Fruit fly (Drosophila melanogaster) whole organism, embryonic: ENCODE results near the gene Gr5a.

ENCODE experiments used
- Bdp1 ChIP-seq: fragments of 200-800 bp; sonication (Bioruptor generic); optimal IDR thresholded peaks from 3 replicates; lab custom pipeline; 2016; ENCODE audit warnings: missing biosample characterization, missing genetic modification characterization
- Blimp-1 ChIP-seq: fragments of 200-800 bp; sonication (Bioruptor generic); optimal IDR thresholded peaks from 3 replicates; lab custom pipeline; 2018; ENCODE audit warnings: missing biosample characterization, missing genetic modification characterization, mild to moderate bottlenecking, moderate library complexity, missing genetic modification reagents
- CG10543 ChIP-seq: fragments of 200-800 bp; sonication (Bioruptor generic); optimal IDR thresholded peaks from 3 replicates; lab custom pipeline; 2017; ENCODE audit warnings: missing biosample characterization, mild to moderate bottlenecking, missing genetic modification characterization, moderate library complexity
- CG12071 ChIP-seq: fragments of 200-800 bp; sonication (Bioruptor generic); optimal IDR thresholded peaks from 3 replicates; lab custom pipeline; 2018; ENCODE audit warnings: missing biosample characterization, mild to moderate bottlenecking, missing genetic modification characterization
- CG12299 ChIP-seq: fragments of 200-800 bp; sonication (Bioruptor generic); optimal IDR thresholded peaks from 2 replicates; lab custom pipeline; 2018; ENCODE audit warnings: missing biosample characterization, mild to moderate bottlenecking, missing genetic modification characterization
- CG12391 ChIP-seq: fragments of 200-800 bp; sonication (Bioruptor generic); optimal IDR thresholded peaks from 3 replicates; lab custom pipeline; 2018; ENCODE audit warnings: missing biosample characterization, mild to moderate bottlenecking, missing genetic modification characterization, moderate library complexity
- CG16815 ChIP-seq: fragments of 200-800 bp; sonication (Bioruptor generic); optimal IDR thresholded peaks from 3 replicates; lab custom pipeline; 2017; ENCODE audit warnings: missing biosample characterization, mild to moderate bottlenecking, missing genetic modification characterization
- CG17385 ChIP-seq: fragments of 200-800 bp; sonication (Bioruptor generic); optimal IDR thresholded peaks from 3 replicates; lab custom pipeline; 2018; ENCODE audit warnings: missing biosample characterization, mild to moderate bottlenecking, missing genetic modification characterization
- CG18764 ChIP-seq: fragments of 200-800 bp; sonication (Bioruptor generic); optimal IDR thresholded peaks from 3 replicates; lab custom pipeline; 2016; ENCODE audit warnings: missing biosample characterization, missing genetic modification characterization
- CG3726 ChIP-seq: fragments of 200-800 bp; sonication (Bioruptor generic); IDR thresholded peaks from 3 replicates; pipeline ENCODE4, ENCODE4 v1.3.6; 2022; ENCODE audit warnings: missing biosample characterization, missing genetic modification characterization
- CG4360 ChIP-seq: fragments of 200-800 bp; sonication (Bioruptor generic); IDR thresholded peaks from 2 replicates; pipeline ENCODE4 v1.3.6; 2022; ENCODE audit warnings: missing biosample characterization, missing genetic modification characterization
- CG4854 ChIP-seq: fragments of 200-800 bp; sonication (Bioruptor generic); optimal IDR thresholded peaks from 2 replicates; lab custom pipeline; 2016; ENCODE audit warnings: missing biosample characterization, missing genetic modification characterization, inconsistent platforms
- CG5245 ChIP-seq: fragments of 200-800 bp; sonication (Bioruptor generic); optimal IDR thresholded peaks from 3 replicates; lab custom pipeline; 2016; ENCODE audit warnings: missing biosample characterization, missing genetic modification characterization
- CG6254 ChIP-seq: fragments of 200-800 bp; sonication (Bioruptor generic); optimal IDR thresholded peaks from 3 replicates; lab custom pipeline; 2017; ENCODE audit warnings: mild to moderate bottlenecking, missing biosample characterization, missing genetic modification reagents, missing genetic modification characterization
- CG7271 ChIP-seq: fragments of 200-800 bp; sonication (Bioruptor generic); optimal IDR thresholded peaks from 2 replicates; lab custom pipeline; 2018; ENCODE audit warnings: missing biosample characterization, mild to moderate bottlenecking, missing genetic modification characterization, moderate library complexity
- CG7839 ChIP-seq: fragments of 200-800 bp; sonication (Bioruptor generic); optimal IDR thresholded peaks from 3 replicates; lab custom pipeline; 2018; ENCODE audit warnings: missing biosample characterization, mild to moderate bottlenecking, missing genetic modification characterization, moderate library complexity
- CG8478 ChIP-seq: fragments of >200 bp; optimal IDR thresholded peaks from 2 replicates; lab custom pipeline; 2018
- Camta ChIP-seq: fragments of 200-800 bp; sonication (Bioruptor generic); optimal IDR thresholded peaks from 2 replicates; lab custom pipeline; 2016; ENCODE audit warnings: missing biosample characterization, missing genetic modification characterization
- CrebB ChIP-seq: fragments of 200-800 bp; sonication (Bioruptor generic); optimal IDR thresholded peaks from 3 replicates; lab custom pipeline; 2018; ENCODE audit warnings: missing biosample characterization, mild to moderate bottlenecking, missing genetic modification characterization
- Dfd ChIP-seq, 2 experiments: fragments of >200 bp; optimal IDR thresholded peaks; 2 replicates each; lab custom pipeline; 2017; ENCODE audit warnings: missing biosample characterization in 2 of 2, missing genetic modification characterization in 2 of 2
- Doc3 ChIP-seq: fragments of 200-800 bp; sonication (Bioruptor generic); IDR thresholded peaks from 3 replicates; pipeline ENCODE4 v1.3.6; 2022; ENCODE audit warnings: missing biosample characterization, missing genetic modification characterization; ENCODE audit not compliant: partially characterized antibody
- Hand ChIP-seq: fragments of 200-800 bp; sonication (Bioruptor generic); optimal IDR thresholded peaks from 2 replicates; lab custom pipeline; 2017; ENCODE audit warnings: mild to moderate bottlenecking, missing biosample characterization, missing genetic modification reagents, missing genetic modification characterization
- HmgZ ChIP-seq: fragments of 200-800 bp; sonication (Bioruptor generic); optimal IDR thresholded peaks from 2 replicates; lab custom pipeline; 2018; ENCODE audit warnings: missing biosample characterization, mild to moderate bottlenecking, missing genetic modification characterization
- Hr3 ChIP-seq: fragments of 200-800 bp; sonication (Bioruptor generic); optimal IDR thresholded peaks from 3 replicates; lab custom pipeline; 2016; ENCODE audit warnings: missing biosample characterization, missing genetic modification characterization
- Hsf ChIP-seq: fragments of 200-800 bp; sonication (Bioruptor generic); optimal IDR thresholded peaks from 3 replicates; lab custom pipeline; 2016; ENCODE audit warnings: missing biosample characterization, missing genetic modification characterization
- Lhr ChIP-seq: fragments of 200-800 bp; sonication (Bioruptor generic); optimal IDR thresholded peaks from 3 replicates; lab custom pipeline; 2017; ENCODE audit warnings: mild to moderate bottlenecking, missing biosample characterization, missing genetic modification reagents, missing genetic modification characterization
- MESR4 ChIP-seq: fragments of 200-800 bp; sonication (Bioruptor generic); optimal IDR thresholded peaks from 2 replicates; lab custom pipeline; 2018; ENCODE audit warnings: missing biosample characterization, mild to moderate bottlenecking, missing genetic modification characterization, moderate library complexity
- MTF-1 ChIP-seq: fragments of 200-800 bp; sonication (Bioruptor generic); optimal IDR thresholded peaks from 2 replicates; lab custom pipeline; 2018; ENCODE audit warnings: missing biosample characterization, mild to moderate bottlenecking, missing genetic modification characterization, borderline replicate concordance
- Max ChIP-seq: fragments of 200-800 bp; sonication (Bioruptor generic); optimal IDR thresholded peaks from 2 replicates; lab custom pipeline; 2016; ENCODE audit warnings: missing biosample characterization, mild to moderate bottlenecking, missing genetic modification characterization
- Sry-δ ChIP-seq: fragments of 200-800 bp; sonication (Bioruptor generic); optimal IDR thresholded peaks from 2 replicates; lab custom pipeline; 2016; ENCODE audit warnings: missing biosample characterization, missing genetic modification characterization
- Ssrp ChIP-seq: fragments of 200-800 bp; sonication (Bioruptor generic); optimal IDR thresholded peaks from 2 replicates; lab custom pipeline; 2018; ENCODE audit warnings: missing biosample characterization, mild to moderate bottlenecking, missing genetic modification characterization, moderate library complexity
- Taf1 ChIP-seq: fragments of 200-800 bp; sonication (Bioruptor generic); IDR thresholded peaks from 2 replicates; pipeline ENCODE4 v1.3.6; 2022; ENCODE audit warnings: missing biosample characterization, missing genetic modification characterization
- Tbp ChIP-seq: fragments of >200 bp; optimal IDR thresholded peaks from 2 replicates; lab custom pipeline; 2018; ENCODE audit warnings: missing biosample characterization, missing genetic modification characterization
- chinmo ChIP-seq: fragments of 200-800 bp; sonication (Bioruptor generic); IDR thresholded peaks from 4 replicates; pipeline ENCODE4 v1.3.6; 2022; ENCODE audit warnings: missing biosample characterization, missing genetic modification characterization; ENCODE audit not compliant: partially characterized antibody
- crol ChIP-seq: fragments of 200-800 bp; sonication (Bioruptor generic); IDR thresholded peaks from 2 replicates; pipeline ENCODE4 v1.3.6; 2022; ENCODE audit warnings: missing biosample characterization, missing genetic modification characterization
- eve ChIP-seq, 2 experiments: fragments of >200 bp; optimal IDR thresholded peaks; 2 replicates each; lab custom pipeline; 2017; ENCODE audit warnings: missing biosample characterization in 2 of 2, missing genetic modification characterization in 2 of 2
- ftz-f1 ChIP-seq: fragments of 200-800 bp; sonication (Bioruptor generic); optimal IDR thresholded peaks from 2 replicates; lab custom pipeline; 2016; ENCODE audit warnings: missing biosample characterization, missing genetic modification characterization
- grau ChIP-seq: fragments of 200-800 bp; optimal IDR thresholded peaks from 3 replicates; lab custom pipeline; 2019; ENCODE audit warnings: missing biosample characterization, mild to moderate bottlenecking, missing genetic modification characterization, moderate library complexity
- gsb-n ChIP-seq: fragments of 200-800 bp; sonication (Bioruptor generic); optimal IDR thresholded peaks from 3 replicates; lab custom pipeline; 2018; ENCODE audit warnings: missing biosample characterization, mild to moderate bottlenecking, missing genetic modification characterization
- kah ChIP-seq: fragments of 200-800 bp; sonication (Bioruptor generic); optimal IDR thresholded peaks from 2 replicates; lab custom pipeline; 2018; ENCODE audit warnings: missing biosample characterization, mild to moderate bottlenecking, missing genetic modification characterization
- luna ChIP-seq: fragments of 200-800 bp; sonication (Bioruptor generic); optimal IDR thresholded peaks from 2 replicates; lab custom pipeline; 2016; ENCODE audit warnings: missing biosample characterization, missing genetic modification characterization
- nom ChIP-seq: fragments of 200-800 bp; sonication (Bioruptor generic); optimal IDR thresholded peaks from 2 replicates; lab custom pipeline; 2017; ENCODE audit warnings: missing biosample characterization, missing genetic modification characterization, mild to moderate bottlenecking, moderate library complexity, missing genetic modification reagents
- pan ChIP-seq, 4 experiments: fragments of >200 bp in 3 of 4; fragments of 200-800 bp in 1 of 4; sonication (Bioruptor generic) in 1 of 4; optimal IDR thresholded peaks in 3 of 4; IDR thresholded peaks in 1 of 4; 2 replicates each; pipeline versions ENCODE4 v1.3.6 to Lab custom; 2017 to 2022; ENCODE audit warnings: missing biosample characterization in 2 of 4, missing genetic modification characterization in 2 of 4, mixed read lengths in 1 of 4
- pfk ChIP-seq: fragments of 200-800 bp; sonication (Bioruptor generic); optimal IDR thresholded peaks from 2 replicates; lab custom pipeline; 2018; ENCODE audit warnings: missing biosample characterization, mild to moderate bottlenecking, missing genetic modification characterization, moderate library complexity
- ssp ChIP-seq: fragments of 200-800 bp; sonication (Bioruptor generic); IDR thresholded peaks from 2 replicates; pipeline ENCODE4 v1.3.6; 2022; ENCODE audit warnings: missing biosample characterization, missing genetic modification characterization
- tx ChIP-seq: fragments of 200-800 bp; sonication (Bioruptor generic); optimal IDR thresholded peaks from 2 replicates; lab custom pipeline; 2016; ENCODE audit warnings: missing biosample characterization, missing genetic modification characterization
- wek ChIP-seq: fragments of 200-800 bp; sonication (Bioruptor generic); optimal IDR thresholded peaks from 3 replicates; lab custom pipeline; 2018; ENCODE audit warnings: missing biosample characterization, mild to moderate bottlenecking, missing genetic modification characterization, moderate library complexity
- zen2 ChIP-seq: fragments of 200-800 bp; sonication (Bioruptor generic); IDR thresholded peaks from 3 replicates; pipeline ENCODE4 v1.3.6; 2022; ENCODE audit warnings: missing biosample characterization, missing genetic modification characterization; ENCODE audit not compliant: partially characterized antibody

Gene Gr5a

DNA sequence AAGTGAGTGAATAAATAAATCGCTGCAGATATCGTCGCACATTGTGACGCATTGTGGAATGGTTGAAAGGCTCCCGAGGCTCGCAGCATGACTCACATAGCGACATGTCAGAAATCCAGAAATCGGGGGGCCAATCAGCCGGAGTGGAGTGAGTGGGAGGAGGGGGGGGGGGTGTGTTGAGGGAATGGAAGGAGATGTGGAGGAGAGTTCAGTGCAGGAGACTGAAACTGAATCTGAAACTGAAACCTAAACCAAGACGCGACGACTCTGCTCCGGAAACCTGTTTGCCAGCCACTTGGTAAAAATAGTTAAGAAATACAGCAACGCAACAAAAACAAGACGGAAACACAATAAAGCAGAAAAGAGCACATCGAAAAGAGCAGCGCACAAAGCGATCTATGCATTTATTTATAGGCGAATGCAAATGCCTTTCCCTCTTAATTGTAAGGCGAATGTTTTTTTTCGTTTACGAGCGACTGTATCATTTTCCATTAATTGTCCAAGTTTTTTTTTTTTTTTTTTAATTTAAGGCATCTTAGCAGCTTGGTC is 43.8 kb downstream of the Gr5a start:
- no peak for TF ChIP-seq gsb-n (tag; lab: Kevin White, UChicago)
- no peak for TF ChIP-seq Max (GFP tag; lab: Kevin White, UChicago)
- TF ChIP-seq CG8478 (lab: Kevin White, UChicago), result no peak
- TF ChIP-seq nom (GFP tag; lab: Kevin White, UChicago), result peak; percentile 66
- TF ChIP-seq CG10543 (GFP tag; lab: Kevin White, UChicago), result no peak
- TF ChIP-seq chinmo (GFP tag; lab: Robert Waterston, UW), result 0 out of 4 replicates have a peak, but pooled peaks have one; percentile 18
- TF ChIP-seq Blimp-1 (GFP tag; lab: Kevin White, UChicago), result peak; percentile 2
- no peak for TF ChIP-seq CG12391 (tag; lab: Kevin White, UChicago)
- TF ChIP-seq crol, result peak; percentile 67

DNA sequence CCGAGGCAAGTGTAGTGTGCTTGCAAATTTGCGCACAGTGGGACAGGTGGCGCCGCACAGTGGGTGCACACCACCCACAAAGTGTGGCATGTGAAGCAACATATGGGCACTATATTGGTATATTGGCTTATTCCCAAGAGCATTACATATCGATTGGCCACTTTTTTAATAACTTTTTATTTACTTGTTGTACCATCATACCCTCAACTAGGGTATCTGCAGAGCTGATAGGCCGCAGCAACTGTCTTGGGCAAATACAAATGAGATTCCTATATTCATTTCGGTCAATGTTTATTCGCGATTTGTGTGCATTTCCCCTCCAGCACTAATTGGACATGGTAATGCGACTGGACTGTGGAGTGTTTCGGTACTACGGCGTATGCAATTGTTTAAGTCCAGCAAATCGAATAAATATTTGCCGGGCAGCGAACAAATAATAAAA is 44.3 kb downstream of the Gr5a start:
- no peak for TF ChIP-seq HmgZ (tag; lab: Kevin White, UChicago)
- TF ChIP-seq zen2, result no peak
- no peak for TF ChIP-seq CG12299
- no peak for TF ChIP-seq Bdp1 (GFP tag; lab: Kevin White, UChicago)
- peak; percentile 64 for TF ChIP-seq CG12071
- TF ChIP-seq CG6254 (GFP tag; lab: Kevin White, UChicago), result peak; percentile 25
- no peak for TF ChIP-seq CG17385 (GFP tag; lab: Kevin White, UChicago)
- no peak for TF ChIP-seq Tbp
- TF ChIP-seq tx (GFP tag; lab: Kevin White, UChicago), result peak; percentile 24
- peak; percentile 61 for TF ChIP-seq MTF-1 (GFP tag; lab: Kevin White, UChicago)
- TF ChIP-seq eve (GFP tag; optimal IDR thresholded peaks at IDR 0.05; lab: Kevin White, UChicago), result peak in 1 of 2 experiments; percentile 42
- TF ChIP-seq CG7839, result peak; percentile 49
- peak; percentile 47 for TF ChIP-seq ssp (GFP tag; lab: Robert Waterston, UW)
- TF ChIP-seq CG5245 (GFP tag; lab: Kevin White, UChicago), result peak; percentile 35
- no peak for TF ChIP-seq CG16815
- no peak for TF ChIP-seq CG4360 (GFP tag; lab: Robert Waterston, UW)
- TF ChIP-seq CG18764 (GFP tag; lab: Kevin White, UChicago), result no peak
- TF ChIP-seq Taf1, result no peak
- TF ChIP-seq CrebB (tag; lab: Kevin White, UChicago), result no peak
- peak; percentile 19 for TF ChIP-seq Hr3 (GFP tag; lab: Kevin White, UChicago)
- no peak for TF ChIP-seq kah (GFP tag; lab: Kevin White, UChicago)
- TF ChIP-seq Doc3, result no peak
- TF ChIP-seq Hsf (GFP tag; lab: Kevin White, UChicago), result peak; percentile 57
- peak; percentile 25 for TF ChIP-seq grau
- TF ChIP-seq Sry-δ (GFP tag; lab: Kevin White, UChicago), result no peak
- peak; percentile 33 for TF ChIP-seq Ssrp (tag; lab: Kevin White, UChicago)
- TF ChIP-seq CG3726 (GFP tag; lab: Robert Waterston, UW), result peak; percentile 45; the same call in 1 of the 3 replicates
- peak; percentile 52 for TF ChIP-seq Camta (GFP tag; lab: Kevin White, UChicago)
- peak; percentile 60 for TF ChIP-seq wek (GFP tag; lab: Kevin White, UChicago)
- no peak for TF ChIP-seq Dfd (GFP tag; optimal IDR thresholded peaks at IDR 0.05; lab: Kevin White, UChicago)
- TF ChIP-seq pfk, result no peak
- peak; percentile 24 for TF ChIP-seq CG7271 (tag; lab: Kevin White, UChicago)
- TF ChIP-seq CG4854 (GFP tag; lab: Kevin White, UChicago), result no peak
- peak; percentile 40 for TF ChIP-seq Lhr
- TF ChIP-seq MESR4, result no peak
- no peak for TF ChIP-seq ftz-f1 (GFP tag; lab: Kevin White, UChicago)
- TF ChIP-seq luna (GFP tag; lab: Kevin White, UChicago), result no peak
- no peak for TF ChIP-seq crol
- TF ChIP-seq Hand (GFP tag; lab: Kevin White, UChicago), result no peak
- TF ChIP-seq pan (optimal IDR thresholded peaks at IDR 0.05; lab: Kevin White, UChicago), result no peak
- TF ChIP-seq pan (GFP tag; optimal IDR thresholded peaks at IDR 0.05 in 1 of 2, IDR thresholded peaks at IDR 0.05 in 1 of 2), result peak in 1 of 2 experiments; percentile 55
